Fruit fly (Drosophila melanogaster) whole organism, prepupa: ENCODE measurements around the gene CG16904.

Source experiments
- Blimp-1 ChIP-seq: fragments of 200-800 bp; sonication (Bioruptor generic); optimal IDR thresholded peaks from 3 replicates; lab custom pipeline; 2017; ENCODE audit warnings: missing biosample characterization, missing genetic modification characterization, mild to moderate bottlenecking, moderate library complexity, missing genetic modification reagents
- CG10631 ChIP-seq: fragments of 200-800 bp; sonication (Bioruptor generic); optimal IDR thresholded peaks from 2 replicates; lab custom pipeline; 2016; ENCODE audit warnings: missing biosample characterization, missing genetic modification characterization
- CG10669 ChIP-seq: fragments of 200-800 bp; sonication (Bioruptor generic); optimal IDR thresholded peaks from 3 replicates; lab custom pipeline; 2018; ENCODE audit warnings: missing biosample characterization, mild to moderate bottlenecking, missing genetic modification characterization, moderate library complexity
- CG11294 ChIP-seq: fragments of 200-800 bp; sonication (Bioruptor generic); IDR thresholded peaks from 2 replicates; pipeline ENCODE4 v1.3.6; 2022; ENCODE audit warnings: missing biosample characterization, missing genetic modification characterization
- CG11762 ChIP-seq: fragments of 200-800 bp; sonication (Bioruptor generic); optimal IDR thresholded peaks from 3 replicates; lab custom pipeline; 2016; ENCODE audit warnings: missing biosample characterization, missing genetic modification characterization; ENCODE audit not compliant: insufficient read depth
- CG11902 ChIP-seq: fragments of 200-800 bp; sonication (Bioruptor generic); optimal IDR thresholded peaks from 3 replicates; lab custom pipeline; 2016; ENCODE audit warnings: missing biosample characterization, missing genetic modification characterization
- CG16779 ChIP-seq: fragments of 200-800 bp; sonication (Bioruptor generic); optimal IDR thresholded peaks from 3 replicates; lab custom pipeline; 2017; ENCODE audit warnings: missing biosample characterization, mild to moderate bottlenecking, missing genetic modification characterization
- CG3032 ChIP-seq: fragments of 200-800 bp; optimal IDR thresholded peaks from 2 replicates; lab custom pipeline; 2019; ENCODE audit warnings: missing biosample characterization, mild to moderate bottlenecking, missing genetic modification characterization, moderate library complexity
- CG31627 ChIP-seq: fragments of 200-800 bp; sonication (Bioruptor generic); optimal IDR thresholded peaks from 3 replicates; lab custom pipeline; 2016; ENCODE audit warnings: missing biosample characterization, missing genetic modification characterization
- CG34406 ChIP-seq: fragments of 200-800 bp; sonication (Bioruptor generic); optimal IDR thresholded peaks from 3 replicates; lab custom pipeline; 2016; ENCODE audit warnings: missing biosample characterization, missing genetic modification characterization
- CG3919 ChIP-seq: fragments of 200-800 bp; sonication (Bioruptor generic); optimal IDR thresholded peaks from 3 replicates; lab custom pipeline; 2016; ENCODE audit warnings: missing biosample characterization, missing genetic modification characterization
- CG6163 ChIP-seq: fragments of 200-800 bp; sonication (Bioruptor generic); IDR thresholded peaks from 3 replicates; pipeline ENCODE4 v1.3.6; 2022; ENCODE audit warnings: missing biosample characterization, missing genetic modification characterization
- CG6276 ChIP-seq: fragments of 200-800 bp; sonication (Bioruptor generic); optimal IDR thresholded peaks from 2 replicates; lab custom pipeline; 2017; ENCODE audit warnings: missing biosample characterization, mild to moderate bottlenecking, missing genetic modification characterization
- CG6792 ChIP-seq: fragments of 200-800 bp; sonication (Bioruptor generic); optimal IDR thresholded peaks from 3 replicates; lab custom pipeline; 2016; ENCODE audit warnings: missing biosample characterization, missing genetic modification characterization
- CG6808 ChIP-seq: fragments of 200-800 bp; sonication (Bioruptor generic); optimal IDR thresholded peaks from 3 replicates; lab custom pipeline; 2017; ENCODE audit warnings: missing biosample characterization, missing genetic modification characterization, mild to moderate bottlenecking, moderate library complexity, missing genetic modification reagents
- CG6854 ChIP-seq: fragments of 200-800 bp; sonication (Bioruptor generic); optimal IDR thresholded peaks from 2 replicates; lab custom pipeline; 2017; ENCODE audit warnings: missing biosample characterization, mild to moderate bottlenecking, missing genetic modification characterization
- CG7368 ChIP-seq: fragments of 200-800 bp; sonication (Bioruptor generic); optimal IDR thresholded peaks from 3 replicates; lab custom pipeline; 2016; ENCODE audit warnings: missing biosample characterization, missing genetic modification characterization
- CG8319 ChIP-seq: fragments of 200-800 bp; sonication (Bioruptor generic); optimal IDR thresholded peaks from 3 replicates; lab custom pipeline; 2016; ENCODE audit warnings: missing biosample characterization, missing genetic modification characterization
- CG9139 ChIP-seq: fragments of 200-800 bp; sonication (Bioruptor generic); optimal IDR thresholded peaks from 3 replicates; lab custom pipeline; 2017; ENCODE audit warnings: missing biosample characterization, mild to moderate bottlenecking, missing genetic modification characterization
- Eip75B ChIP-seq: fragments of 200-800 bp; sonication (Bioruptor generic); optimal IDR thresholded peaks from 3 replicates; lab custom pipeline; 2016; ENCODE audit warnings: missing biosample characterization, missing genetic modification characterization
- Eip78C ChIP-seq: fragments of 200-800 bp; sonication (Bioruptor generic); peaks from one replicate; lab custom pipeline; 2016; ENCODE audit warnings: missing biosample characterization, missing genetic modification characterization
- Eip93F ChIP-seq: fragments of 200-800 bp; sonication (Bioruptor generic); optimal IDR thresholded peaks from 2 replicates; lab custom pipeline; 2016; ENCODE audit warnings: missing biosample characterization, mild to moderate bottlenecking, missing genetic modification characterization
- Ets21C ChIP-seq: fragments of 200-800 bp; sonication (Bioruptor generic); optimal IDR thresholded peaks from 3 replicates; lab custom pipeline; 2016; ENCODE audit warnings: missing biosample characterization, missing genetic modification characterization
- Ets96B ChIP-seq: fragments of 200-800 bp; optimal IDR thresholded peaks from 2 replicates; lab custom pipeline; 2019; ENCODE audit warnings: missing biosample characterization, mild to moderate bottlenecking, missing genetic modification characterization, moderate library complexity
- Gug ChIP-seq: fragments of 200-800 bp; sonication (Bioruptor generic); IDR thresholded peaks from 2 replicates; pipeline ENCODE4 v1.3.6; 2022; ENCODE audit warnings: missing biosample characterization, missing genetic modification characterization
- Hr38 ChIP-seq: sonication (Bioruptor generic); optimal IDR thresholded peaks from 2 replicates; lab custom pipeline; 2016; ENCODE audit warnings: missing biosample characterization, missing genetic modification characterization
- Hr39 ChIP-seq: fragments of 200-800 bp; sonication (Bioruptor generic); optimal IDR thresholded peaks from 2 replicates; lab custom pipeline; 2016; ENCODE audit warnings: missing biosample characterization, missing genetic modification characterization
- Hr4 ChIP-seq: fragments of 200-800 bp; sonication (Bioruptor generic); optimal IDR thresholded peaks from 3 replicates; lab custom pipeline; 2016; ENCODE audit warnings: missing biosample characterization, missing genetic modification characterization
- Lpt ChIP-seq: fragments of 200-800 bp; sonication (Bioruptor generic); optimal IDR thresholded peaks from 3 replicates; lab custom pipeline; 2016; ENCODE audit warnings: missing biosample characterization, missing genetic modification characterization
- OdsH ChIP-seq: fragments of 200-800 bp; sonication (Bioruptor generic); optimal IDR thresholded peaks from 3 replicates; lab custom pipeline; 2016; ENCODE audit warnings: missing biosample characterization, missing genetic modification characterization
- Smox ChIP-seq: fragments of 200-800 bp; sonication (Bioruptor generic); optimal IDR thresholded peaks from 3 replicates; lab custom pipeline; 2016; ENCODE audit warnings: missing biosample characterization, missing genetic modification characterization
- Sox102F ChIP-seq: fragments of 200-800 bp; sonication (Bioruptor generic); optimal IDR thresholded peaks from 2 replicates; lab custom pipeline; 2016; ENCODE audit warnings: missing biosample characterization, mild to moderate bottlenecking, missing genetic modification characterization
- Sox14 ChIP-seq: fragments of 200-800 bp; sonication (Bioruptor generic); optimal IDR thresholded peaks from 3 replicates; lab custom pipeline; 2016; ENCODE audit warnings: missing biosample characterization, missing genetic modification characterization
- achi ChIP-seq: fragments of 200-800 bp; sonication (Bioruptor generic); optimal IDR thresholded peaks from 3 replicates; lab custom pipeline; 2016; ENCODE audit warnings: missing biosample characterization, missing genetic modification characterization
- acj6 ChIP-seq: fragments of 200-800 bp; sonication (Bioruptor generic); optimal IDR thresholded peaks from 3 replicates; lab custom pipeline; 2016; ENCODE audit warnings: missing biosample characterization, missing genetic modification characterization
- dac ChIP-seq: fragments of 200-800 bp; sonication (Bioruptor generic); optimal IDR thresholded peaks from 2 replicates; lab custom pipeline; 2017; ENCODE audit warnings: missing biosample characterization, mild to moderate bottlenecking, missing genetic modification characterization
- dsx ChIP-seq: fragments of 200-800 bp; optimal IDR thresholded peaks from 3 replicates; lab custom pipeline; 2019; ENCODE audit warnings: missing biosample characterization, mild to moderate bottlenecking, missing genetic modification characterization, moderate library complexity; ENCODE audit not compliant: poor library complexity, severe bottlenecking
- esn ChIP-seq: fragments of 200-800 bp; sonication (Bioruptor generic); optimal IDR thresholded peaks from 2 replicates; lab custom pipeline; 2016; ENCODE audit warnings: missing biosample characterization, mild to moderate bottlenecking, missing genetic modification characterization, moderate library complexity
- fd59A ChIP-seq: fragments of 200-800 bp; sonication (Bioruptor generic); optimal IDR thresholded peaks from 2 replicates; lab custom pipeline; 2017; ENCODE audit warnings: missing biosample characterization, mild to moderate bottlenecking, missing genetic modification characterization, missing genetic modification reagents
- fd85E ChIP-seq: fragments of 200-800 bp; sonication (Bioruptor generic); optimal IDR thresholded peaks from 3 replicates; lab custom pipeline; 2016; ENCODE audit warnings: missing biosample characterization, missing genetic modification characterization
- fkh ChIP-seq: fragments of 200-800 bp; sonication (Bioruptor generic); optimal IDR thresholded peaks from 3 replicates; lab custom pipeline; 2017; ENCODE audit warnings: missing biosample characterization, mild to moderate bottlenecking, missing genetic modification characterization, moderate library complexity
- lz ChIP-seq: fragments of 200-800 bp; sonication (Bioruptor generic); optimal IDR thresholded peaks from 3 replicates; lab custom pipeline; 2016; ENCODE audit warnings: missing biosample characterization, missing genetic modification characterization
- net ChIP-seq: fragments of 200-800 bp; sonication (Bioruptor generic); optimal IDR thresholded peaks from 3 replicates; lab custom pipeline; 2016; ENCODE audit warnings: missing biosample characterization, missing genetic modification characterization
- pdm3 ChIP-seq: fragments of 200-800 bp; sonication (Bioruptor generic); optimal IDR thresholded peaks from 3 replicates; lab custom pipeline; 2016; ENCODE audit warnings: missing biosample characterization, missing genetic modification characterization
- salr ChIP-seq, 2 experiments: fragments of 200-800 bp; sonication (Bioruptor generic); optimal IDR thresholded peaks; 3 replicates each; lab custom pipeline; 2016 to 2018; ENCODE audit warnings: missing biosample characterization in 2 of 2, missing genetic modification characterization in 2 of 2, mild to moderate bottlenecking in 1 of 2
- svp ChIP-seq: fragments of 200-800 bp; sonication (Bioruptor generic); peaks from one replicate; lab custom pipeline; 2016; ENCODE audit warnings: missing biosample characterization, missing genetic modification characterization
- topi ChIP-seq: fragments of 200-800 bp; sonication (Bioruptor generic); optimal IDR thresholded peaks from 3 replicates; lab custom pipeline; 2016; ENCODE audit warnings: missing biosample characterization, missing genetic modification characterization

The CG16904 gene

DNA sequence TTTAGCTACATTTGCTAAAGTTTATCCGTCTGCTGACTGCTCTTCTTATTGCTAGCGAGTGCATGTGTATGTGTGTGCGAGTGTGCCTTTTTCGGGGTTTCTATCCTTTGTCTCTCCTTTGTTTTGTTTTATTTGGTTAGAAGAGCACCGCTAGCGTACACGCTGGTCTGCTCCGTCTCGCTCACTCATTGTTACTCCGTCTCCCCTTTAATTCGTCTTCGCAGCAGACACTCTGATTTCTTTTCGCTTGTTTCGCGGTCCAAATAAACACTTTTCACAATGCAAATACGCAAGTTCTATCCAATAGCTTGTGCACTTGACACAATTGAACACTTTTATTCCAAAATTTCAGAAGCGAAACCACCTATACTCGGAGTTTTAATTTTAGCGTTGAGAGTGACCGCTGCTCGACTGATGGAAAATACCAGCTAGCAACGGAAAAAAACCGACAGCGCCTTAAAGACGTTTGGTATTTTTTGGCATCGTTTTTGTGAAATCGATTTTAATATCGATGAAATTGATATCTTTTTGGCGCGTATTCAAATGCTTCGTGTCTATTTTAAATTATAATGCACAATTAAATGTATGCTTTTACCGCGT lies 7.7 kb downstream of the CG16904 start, which contains the start of gene FBXO11 (continued):
- peak; percentile 98 for TF ChIP-seq Sox14 (GFP tag; lab: Kevin White, UChicago)
- TF ChIP-seq fkh (GFP tag; lab: Kevin White, UChicago), result peak; percentile 96
- TF ChIP-seq CG10631, result no peak
- peak in 1 of 2 experiments; percentile 19 for TF ChIP-seq salr (GFP tag; optimal IDR thresholded peaks at IDR 0.05; lab: Kevin White, UChicago)
- TF ChIP-seq esn, result no peak
- TF ChIP-seq Eip78C (GFP tag; lab: Kevin White, UChicago), result peak; percentile 84
- TF ChIP-seq Lpt (GFP tag; lab: Kevin White, UChicago), result peak; percentile 67
- TF ChIP-seq svp (GFP tag; lab: Kevin White, UChicago), result no peak
- no peak for TF ChIP-seq CG3919 (GFP tag; lab: Kevin White, UChicago)
- TF ChIP-seq CG8319, result no peak
- peak; percentile 38 for TF ChIP-seq topi (GFP tag; lab: Kevin White, UChicago)
- no peak for TF ChIP-seq acj6 (GFP tag; lab: Kevin White, UChicago)
- TF ChIP-seq Hr39 (GFP tag; lab: Kevin White, UChicago), result no peak
- TF ChIP-seq Ets21C (GFP tag; lab: Kevin White, UChicago), result no peak

DNA sequence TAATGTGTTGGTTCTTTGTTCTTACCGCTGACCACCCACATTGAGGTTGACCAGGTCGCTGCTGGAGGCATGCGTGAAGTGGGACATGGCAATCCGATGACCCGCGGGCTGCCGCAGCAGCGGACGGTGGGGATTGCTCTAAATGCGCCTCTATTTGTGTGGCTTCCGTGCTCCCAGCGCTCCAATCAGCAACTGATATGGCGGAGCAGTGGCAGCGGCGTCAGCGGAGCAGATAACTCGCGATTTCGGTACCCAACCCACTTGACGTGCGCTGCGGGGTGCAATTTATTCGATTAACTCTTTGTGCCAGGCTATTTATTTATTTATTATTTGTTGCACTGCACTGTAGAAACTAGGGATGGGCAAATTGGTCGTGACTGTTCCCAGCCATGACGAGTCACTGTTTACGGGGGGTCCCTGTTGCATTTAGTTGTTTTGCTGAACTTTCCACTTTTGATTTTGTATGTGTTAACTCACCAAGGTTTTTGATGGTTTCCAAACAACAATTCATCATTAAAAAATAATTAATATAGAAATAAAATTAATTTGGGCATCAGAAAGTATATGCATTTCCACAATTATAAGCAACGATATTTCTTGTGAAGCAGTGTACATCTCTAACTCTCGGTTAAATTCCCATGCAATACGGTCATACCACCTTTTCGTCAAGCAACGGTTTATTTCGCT lies 16.0 kb downstream of the CG16904 start, which contains the start of the genes CG9467 and CG8526:
TSS of gene CG9467 (minus strand) at position 383 of the 687 bp plus-strand sequence.
TSS of gene CG8526 (plus strand) at position 637 of the 687 bp plus-strand sequence.
- TF ChIP-seq CG34406 (peak; percentile 60), OdsH (GFP tag; lab: Kevin White, UChicago) (no peak), Eip78C (GFP tag; lab: Kevin White, UChicago) (peak; percentile 83), CG6276 (GFP tag; lab: Kevin White, UChicago) (no peak), CG6854 (GFP tag; lab: Kevin White, UChicago) (peak; percentile 31), Ets96B (tag; lab: Kevin White, UChicago) (peak; percentile 50), lz (GFP tag; lab: Kevin White, UChicago) (peak; percentile 67), topi (GFP tag; lab: Kevin White, UChicago) (no peak), CG11902 (GFP tag; lab: Kevin White, UChicago) (peak; percentile 49), CG16779 (tag; lab: Kevin White, UChicago) (no peak), CG6792 (GFP tag; lab: Kevin White, UChicago) (peak; percentile 42), Eip75B (no peak), Gug (GFP tag; lab: Robert Waterston, UW) (no peak), fkh (GFP tag; lab: Kevin White, UChicago) (peak; percentile 85), CG10669 (no peak), Smox (GFP tag; lab: Kevin White, UChicago) (no peak), Ets21C (GFP tag; lab: Kevin White, UChicago) (no peak), achi (no peak), fd59A (no peak), CG6163 (GFP tag; lab: Robert Waterston, UW) (0 out of 3 replicates have a peak, but pooled peaks have one; percentile 34), salr (GFP tag; optimal IDR thresholded peaks at IDR 0.05; lab: Kevin White, UChicago) (no peak), CG7368 (GFP tag; lab: Kevin White, UChicago) (no peak), CG11294 (GFP tag; lab: Robert Waterston, UW) (no peak; the same call in 1 of the 2 replicates), CG8319 (no peak), Hr4 (GFP tag; lab: Kevin White, UChicago) (no peak), Lpt (GFP tag; lab: Kevin White, UChicago) (no peak), CG9139 (GFP tag; lab: Kevin White, UChicago) (no peak), CG31627 (GFP tag; lab: Kevin White, UChicago) (peak; percentile 55), dac (peak; percentile 26), CG6808 (no peak), pdm3 (no peak), dsx (GFP tag; lab: Kevin White, UChicago) (peak; percentile 65), fd85E (no peak), Eip93F (peak; percentile 48), acj6 (GFP tag; lab: Kevin White, UChicago) (peak; percentile 59), esn (peak; percentile 69), CG3919 (GFP tag; lab: Kevin White, UChicago) (no peak), CG11762 (GFP tag; lab: Kevin White, UChicago) (no peak), net (no peak), Blimp-1 (GFP tag; lab: Kevin White, UChicago) (peak; percentile 29), Sox102F (GFP tag; lab: Kevin White, UChicago) (no peak), Hr38 (no peak), CG3032 (peak; percentile 64)
